Fruit fly (Drosophila melanogaster): Measurements from ENCODE around the gene CG3603.

Gene CG3603

DNA sequence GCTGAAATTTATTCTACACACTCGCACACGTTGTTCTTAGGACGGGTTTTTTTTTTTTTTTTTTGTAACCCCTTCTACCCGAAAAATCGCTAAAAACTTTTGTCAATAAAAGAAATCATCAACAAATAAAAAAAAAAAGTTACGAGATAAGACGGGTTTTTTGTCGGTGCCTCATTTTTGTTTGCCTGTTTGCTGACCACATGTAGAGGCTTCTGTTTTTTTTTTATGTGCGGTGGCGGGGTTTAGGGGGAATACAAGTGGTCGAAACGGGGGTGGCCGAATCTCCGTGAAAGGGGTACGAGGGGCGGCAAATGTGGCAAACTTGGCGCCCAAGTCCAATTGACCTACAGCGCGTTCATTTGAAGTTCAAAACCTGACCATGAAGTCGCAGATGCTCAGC lies 29.3 kb upstream of the CG3603 start:
- TF ChIP-seq jim (GFP tag; optimal IDR thresholded peaks at IDR 0.05) = peak; percentile 77
- TF ChIP-seq rgr (GFP tag; optimal IDR thresholded peaks at IDR 0.05) = no peak
- no peak for TF ChIP-seq Rel (GFP tag; optimal IDR thresholded peaks at IDR 0.05)
- TF ChIP-seq Rel (tag; optimal IDR thresholded peaks at IDR 0.05) = peak; percentile 38
- TF ChIP-seq CrebA (GFP tag; optimal IDR thresholded peaks at IDR 0.05; ENCODE audit: borderline replicate concordance) = no peak
- TF ChIP-seq N (GFP tag; optimal IDR thresholded peaks at IDR 0.05) = no peak
- no peak for TF ChIP-seq h (GFP tag; optimal IDR thresholded peaks at IDR 0.05)
- TF ChIP-seq dl (GFP tag; optimal IDR thresholded peaks at IDR 0.05; ENCODE audit: insufficient read depth in 1 of 2, partially characterized antibody in 2 of 2) = no peak
- TF ChIP-seq Hr83 (GFP tag; optimal IDR thresholded peaks at IDR 0.05; ENCODE audit: poor library complexity, severe bottlenecking) = no peak
- no peak for TF ChIP-seq sv (GFP tag; optimal IDR thresholded peaks at IDR 0.05)
- TF ChIP-seq tai (GFP tag; optimal IDR thresholded peaks at IDR 0.05) = no peak
- TF ChIP-seq HLH106 (tag; optimal IDR thresholded peaks at IDR 0.05) = no peak
- TF ChIP-seq woc (GFP tag; optimal IDR thresholded peaks at IDR 0.05) = no peak
- no peak for TF ChIP-seq lola (GFP tag; optimal IDR thresholded peaks at IDR 0.05)

DNA sequence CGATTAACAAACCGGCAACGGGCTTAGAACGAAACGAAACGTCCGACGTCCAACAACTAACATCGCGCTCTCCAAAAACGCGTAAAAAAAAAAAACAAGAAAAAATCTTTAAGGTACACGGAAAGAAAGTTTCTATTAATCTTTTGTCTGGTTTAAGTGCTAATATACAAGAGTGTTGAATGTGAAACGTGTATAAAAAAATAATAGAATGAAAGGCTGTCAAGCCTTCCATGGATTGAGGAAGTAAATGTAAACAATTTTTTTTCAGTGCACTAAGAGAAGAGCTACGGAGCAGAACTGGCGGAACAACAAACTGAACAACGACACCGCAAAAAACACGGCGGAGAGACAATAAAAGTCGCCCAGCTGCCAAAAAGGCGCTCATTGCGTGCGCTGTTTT lies 28.1 kb upstream of the CG3603 start, which contains the start of gene CG3588:
CG3588 (plus strand) TSS at position 29 of the 400 bp plus-strand sequence.
- peak; percentile 63 for TF ChIP-seq rgr (GFP tag; optimal IDR thresholded peaks at IDR 0.05)
- peak; percentile 63 for TF ChIP-seq HLH106 (tag; optimal IDR thresholded peaks at IDR 0.05)
- TF ChIP-seq Hnf4 (GFP tag; optimal IDR thresholded peaks at IDR 0.05) = peak; percentile 63
- no peak for TF ChIP-seq usp (GFP tag; optimal IDR thresholded peaks at IDR 0.05)
- peak; percentile 57 for TF ChIP-seq ey (GFP tag; optimal IDR thresholded peaks at IDR 0.05)
- peak; percentile 65 for TF ChIP-seq h (GFP tag; optimal IDR thresholded peaks at IDR 0.05)
- peak; percentile 49 for TF ChIP-seq Sp1 (GFP tag; optimal IDR thresholded peaks at IDR 0.05)
- TF ChIP-seq br (GFP tag; optimal IDR thresholded peaks at IDR 0.05) = peak; percentile 60
- TF ChIP-seq OdsH (GFP tag; optimal IDR thresholded peaks at IDR 0.05) = peak; percentile 54
- TF ChIP-seq tai (GFP tag; optimal IDR thresholded peaks at IDR 0.05) = peak; percentile 9
- peak; percentile 6 for TF ChIP-seq sv (GFP tag; optimal IDR thresholded peaks at IDR 0.05)
- TF ChIP-seq Hr83 (GFP tag; optimal IDR thresholded peaks at IDR 0.05; ENCODE audit: poor library complexity, severe bottlenecking) = no peak
- peak; percentile 24 for TF ChIP-seq psq (GFP tag; optimal IDR thresholded peaks at IDR 0.05)
- no peak for TF ChIP-seq Hr78 (GFP tag; optimal IDR thresholded peaks at IDR 0.05)
- peak; percentile 19 for TF ChIP-seq woc (GFP tag; optimal IDR thresholded peaks at IDR 0.05)
- no peak for TF ChIP-seq CrebA (GFP tag; optimal IDR thresholded peaks at IDR 0.05; ENCODE audit: borderline replicate concordance)

DNA sequence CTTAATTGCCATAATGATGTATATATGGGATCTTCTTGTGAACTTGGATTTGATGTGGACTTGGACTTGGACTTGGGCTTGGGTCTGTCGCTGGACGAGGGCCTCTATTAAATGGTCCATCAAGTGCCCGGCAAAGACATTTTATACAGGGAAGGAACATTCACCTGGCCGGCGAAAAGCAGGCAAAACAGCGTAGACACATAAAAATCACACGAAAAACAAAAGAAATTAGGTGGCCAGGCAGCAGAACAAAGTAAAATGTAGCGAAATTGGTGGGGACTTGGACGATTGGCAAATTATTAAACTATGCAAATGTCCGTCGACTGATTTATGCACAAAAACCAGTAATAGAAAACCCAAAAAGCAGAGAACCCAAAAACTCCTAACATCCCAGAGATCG lies 20.7 kb upstream of the CG3603 start, which contains the start of gene CG14424:
CG14424 (minus strand) TSS at position 101 of the 400 bp plus-strand sequence.
- TF ChIP-seq sv (GFP tag; optimal IDR thresholded peaks at IDR 0.05) = no peak
- TF ChIP-seq OdsH (GFP tag; optimal IDR thresholded peaks at IDR 0.05) = no peak
- TF ChIP-seq N (GFP tag; optimal IDR thresholded peaks at IDR 0.05) = no peak
- TF ChIP-seq dmrt93B (GFP tag; optimal IDR thresholded peaks at IDR 0.05) = no peak
- TF ChIP-seq dl (GFP tag; optimal IDR thresholded peaks at IDR 0.05; ENCODE audit: insufficient read depth in 1 of 2, partially characterized antibody in 2 of 2) = no peak
- no peak for TF ChIP-seq usp (GFP tag; optimal IDR thresholded peaks at IDR 0.05)
- no peak for TF ChIP-seq CG9705 (GFP tag; optimal IDR thresholded peaks at IDR 0.05)
- no peak for TF ChIP-seq Hr83 (GFP tag; optimal IDR thresholded peaks at IDR 0.05; ENCODE audit: poor library complexity, severe bottlenecking)
- no peak for TF ChIP-seq HLH106 (tag; optimal IDR thresholded peaks at IDR 0.05)
- no peak for TF ChIP-seq lola (GFP tag; optimal IDR thresholded peaks at IDR 0.05)
- no peak for TF ChIP-seq CG32264 (GFP tag; optimal IDR thresholded peaks at IDR 0.05)
- TF ChIP-seq Jra (GFP tag; optimal IDR thresholded peaks at IDR 0.05) = no peak
- no peak for TF ChIP-seq foxo (GFP tag; optimal IDR thresholded peaks at IDR 0.05)
- TF ChIP-seq sage (GFP tag; optimal IDR thresholded peaks at IDR 0.05) = no peak
- no peak for TF ChIP-seq pan (optimal IDR thresholded peaks at IDR 0.05)
- no peak for TF ChIP-seq Myc (optimal IDR thresholded peaks at IDR 0.05)
- no peak for TF ChIP-seq fru (GFP tag; optimal IDR thresholded peaks at IDR 0.05)
- TF ChIP-seq psq (GFP tag; optimal IDR thresholded peaks at IDR 0.05) = no peak
- no peak for TF ChIP-seq Hnf4 (GFP tag; optimal IDR thresholded peaks at IDR 0.05)
- TF ChIP-seq Rel (GFP tag; optimal IDR thresholded peaks at IDR 0.05) = no peak
- no peak for TF ChIP-seq Rel (tag; optimal IDR thresholded peaks at IDR 0.05)

DNA sequence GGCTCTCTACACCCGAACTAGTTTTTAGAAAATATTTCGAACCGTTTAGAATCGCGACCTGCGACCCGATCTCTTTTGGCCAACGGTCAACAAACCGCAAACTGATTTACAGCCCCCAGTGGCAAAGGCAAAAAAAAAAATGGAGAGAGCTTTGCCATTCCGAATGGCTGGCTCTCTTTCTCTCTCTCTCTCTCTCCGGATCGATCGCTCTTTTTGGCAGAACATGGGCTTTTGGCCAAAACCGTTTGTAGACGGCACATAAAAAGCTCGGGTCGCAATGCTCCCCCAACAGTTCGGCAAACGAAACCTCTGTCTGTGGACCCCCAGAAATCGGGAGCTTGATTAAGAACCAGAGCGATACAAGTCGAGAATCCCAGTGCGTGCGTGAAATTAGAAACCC lies 18.3 kb upstream of the CG3603 start, which contains the start of gene CG32793:
CG32793 (plus strand) TSS at position 301 of the 400 bp plus-strand sequence.
- no peak for TF ChIP-seq dsf (GFP tag; optimal IDR thresholded peaks at IDR 0.05; ENCODE audit: borderline replicate concordance)
- TF ChIP-seq tai (GFP tag; optimal IDR thresholded peaks at IDR 0.05) = no peak
- TF ChIP-seq ey (GFP tag; optimal IDR thresholded peaks at IDR 0.05) = no peak
- TF ChIP-seq usp (GFP tag; optimal IDR thresholded peaks at IDR 0.05) = no peak
- TF ChIP-seq OdsH (GFP tag; optimal IDR thresholded peaks at IDR 0.05) = no peak
- TF ChIP-seq dmrt93B (GFP tag; optimal IDR thresholded peaks at IDR 0.05) = no peak
- no peak for TF ChIP-seq HLH106 (tag; optimal IDR thresholded peaks at IDR 0.05)
- no peak for TF ChIP-seq Dif (GFP tag; optimal IDR thresholded peaks at IDR 0.05; ENCODE audit: partially characterized antibody)
- no peak for TF ChIP-seq dl (GFP tag; optimal IDR thresholded peaks at IDR 0.05; ENCODE audit: insufficient read depth in 1 of 2, partially characterized antibody in 2 of 2)
- no peak for TF ChIP-seq Abd-B (GFP tag; optimal IDR thresholded peaks at IDR 0.05)
- no peak for TF ChIP-seq Sp1 (GFP tag; optimal IDR thresholded peaks at IDR 0.05)
- no peak for TF ChIP-seq CG9705 (GFP tag; optimal IDR thresholded peaks at IDR 0.05)
- no peak for TF ChIP-seq h (GFP tag; optimal IDR thresholded peaks at IDR 0.05)
- no peak for TF ChIP-seq pan (optimal IDR thresholded peaks at IDR 0.05)
- no peak for TF ChIP-seq brk (GFP tag; optimal IDR thresholded peaks at IDR 0.05)
- no peak for TF ChIP-seq Hr83 (GFP tag; optimal IDR thresholded peaks at IDR 0.05; ENCODE audit: poor library complexity, severe bottlenecking)
- TF ChIP-seq Hnf4 (GFP tag; optimal IDR thresholded peaks at IDR 0.05) = no peak
- TF ChIP-seq Hr78 (GFP tag; optimal IDR thresholded peaks at IDR 0.05) = no peak
- no peak for TF ChIP-seq sage (GFP tag; optimal IDR thresholded peaks at IDR 0.05)
- TF ChIP-seq br (GFP tag; optimal IDR thresholded peaks at IDR 0.05) = no peak
